Fruit fly (Drosophila melanogaster) whole organism, embryonic: Measurements from ENCODE around the gene CG4455.
A peak's percentile ranks its signal among the peaks of the same experiment; 100 is the strongest.

Source experiments
- Adf1 ChIP-seq: fragments of 200-800 bp; sonication (Bioruptor generic); IDR thresholded peaks from 2 replicates; pipeline ENCODE4 v1.3.6; 2022; ENCODE audit warnings: missing biosample characterization, missing genetic modification characterization
- Asciz ChIP-seq: fragments of 200-800 bp; sonication (Bioruptor generic); optimal IDR thresholded peaks from 2 replicates; lab custom pipeline; 2017; ENCODE audit warnings: missing biosample characterization, mild to moderate bottlenecking, missing genetic modification characterization, missing genetic modification reagents
- CG11695 ChIP-seq: fragments of 200-800 bp; sonication (Bioruptor generic); IDR thresholded peaks from 3 replicates; pipeline ENCODE4 v1.3.6; 2022; ENCODE audit warnings: missing biosample characterization, missing genetic modification characterization
- CG12391 ChIP-seq: fragments of 200-800 bp; sonication (Bioruptor generic); optimal IDR thresholded peaks from 3 replicates; lab custom pipeline; 2018; ENCODE audit warnings: missing biosample characterization, mild to moderate bottlenecking, missing genetic modification characterization, moderate library complexity
- CG12942 ChIP-seq: fragments of 200-800 bp; sonication (Bioruptor generic); optimal IDR thresholded peaks from 3 replicates; lab custom pipeline; 2016; ENCODE audit warnings: missing biosample characterization, missing genetic modification characterization
- CG14014 ChIP-seq: fragments of 200-800 bp; sonication (Bioruptor generic); IDR thresholded peaks from 2 replicates; pipeline ENCODE4 v1.3.6; 2022; ENCODE audit warnings: missing biosample characterization, missing genetic modification characterization
- CG16863 ChIP-seq: fragments of 200-800 bp; sonication (Bioruptor generic); optimal IDR thresholded peaks from 3 replicates; lab custom pipeline; 2016; ENCODE audit warnings: missing biosample characterization, missing genetic modification characterization
- CG17328 ChIP-seq: fragments of 200-800 bp; sonication (Bioruptor generic); IDR thresholded peaks from 2 replicates; pipeline ENCODE4 v1.3.6; 2022; ENCODE audit warnings: missing biosample characterization, missing genetic modification characterization
- CG17802 ChIP-seq: fragments of 200-800 bp; sonication (Bioruptor generic); optimal IDR thresholded peaks from 2 replicates; lab custom pipeline; 2018; ENCODE audit warnings: missing biosample characterization, mild to moderate bottlenecking, missing genetic modification characterization, moderate library complexity
- CG17829 ChIP-seq: fragments of 200-800 bp; optimal IDR thresholded peaks from 2 replicates; lab custom pipeline; 2019; ENCODE audit warnings: missing biosample characterization, mild to moderate bottlenecking, missing genetic modification characterization, moderate library complexity
- CG2678 ChIP-seq: fragments of 200-800 bp; sonication (Bioruptor generic); optimal IDR thresholded peaks from 3 replicates; lab custom pipeline; 2019; ENCODE audit warnings: missing biosample characterization, mild to moderate bottlenecking, missing genetic modification characterization, moderate library complexity
- CG30403 ChIP-seq: fragments of 200-800 bp; sonication (Bioruptor generic); optimal IDR thresholded peaks from 3 replicates; lab custom pipeline; 2016; ENCODE audit warnings: missing biosample characterization, missing genetic modification characterization
- CG33557 ChIP-seq: fragments of 200-800 bp; sonication (Bioruptor generic); optimal IDR thresholded peaks from 2 replicates; lab custom pipeline; 2019; ENCODE audit warnings: missing biosample characterization, mild to moderate bottlenecking, missing genetic modification characterization, moderate library complexity
- CG3847 ChIP-seq: fragments of 200-800 bp; sonication (Bioruptor generic); IDR thresholded peaks from 2 replicates; pipeline ENCODE4 v1.3.6; 2022; ENCODE audit warnings: missing biosample characterization, missing genetic modification characterization
- CG6272 ChIP-seq: fragments of 200-800 bp; sonication (Bioruptor generic); IDR thresholded peaks from 2 replicates; pipeline ENCODE4 v1.3.6; 2022; ENCODE audit warnings: missing biosample characterization, missing genetic modification characterization
- CG7357 ChIP-seq: fragments of 200-800 bp; sonication (Bioruptor generic); IDR thresholded peaks from 3 replicates; pipeline ENCODE4 v1.3.6; 2022; ENCODE audit warnings: missing biosample characterization, missing genetic modification characterization
- CG9215 ChIP-seq: fragments of 200-800 bp; sonication (Bioruptor generic); IDR thresholded peaks from 2 replicates; pipeline ENCODE4 v1.3.6; 2022; ENCODE audit warnings: missing biosample characterization, missing genetic modification characterization
- CG9817 ChIP-seq: fragments of 200-800 bp; sonication (Bioruptor generic); optimal IDR thresholded peaks from 2 replicates; lab custom pipeline; 2018; ENCODE audit warnings: missing biosample characterization, mild to moderate bottlenecking, missing genetic modification characterization, moderate library complexity
- CG9932 ChIP-seq: fragments of 200-800 bp; sonication (Bioruptor generic); IDR thresholded peaks from 2 replicates; pipeline ENCODE4 v1.3.6; 2022; ENCODE audit warnings: missing biosample characterization, missing genetic modification characterization
- CkIIα-i1 ChIP-seq: fragments of 200-800 bp; sonication (Bioruptor generic); IDR thresholded peaks from 2 replicates; pipeline ENCODE4 v1.3.6; 2022; ENCODE audit warnings: missing biosample characterization, missing genetic modification characterization
- D19A ChIP-seq: fragments of 200-800 bp; optimal IDR thresholded peaks from 3 replicates; lab custom pipeline; 2019; ENCODE audit warnings: missing biosample characterization, mild to moderate bottlenecking, missing genetic modification characterization, moderate library complexity
- Eip74EF ChIP-seq, 2 experiments: fragments of 200-800 bp in 1 of 2; fragments of >200 bp in 1 of 2; sonication (Bioruptor generic) in 1 of 2; optimal IDR thresholded peaks; 2 replicates each; lab custom pipeline; 2017 to 2019; ENCODE audit warnings: missing biosample characterization in 2 of 2, missing genetic modification characterization in 2 of 2, mild to moderate bottlenecking in 1 of 2, moderate library complexity in 1 of 2
- Ets65A ChIP-seq: fragments of 200-800 bp; sonication (Bioruptor generic); peaks from one replicate; lab custom pipeline; 2016; ENCODE audit warnings: missing biosample characterization, missing genetic modification characterization
- HmgZ ChIP-seq: fragments of 200-800 bp; sonication (Bioruptor generic); optimal IDR thresholded peaks from 2 replicates; lab custom pipeline; 2018; ENCODE audit warnings: missing biosample characterization, mild to moderate bottlenecking, missing genetic modification characterization
- Hsf ChIP-seq: fragments of 200-800 bp; sonication (Bioruptor generic); optimal IDR thresholded peaks from 3 replicates; lab custom pipeline; 2016; ENCODE audit warnings: missing biosample characterization, missing genetic modification characterization
- NFAT ChIP-seq: fragments of 200-800 bp; sonication (Bioruptor generic); IDR thresholded peaks from 2 replicates; pipeline ENCODE4 v1.3.6; 2022; ENCODE audit warnings: missing biosample characterization, missing genetic modification characterization
- Oli ChIP-seq: fragments of 200-800 bp; sonication (Bioruptor generic); optimal IDR thresholded peaks from 2 replicates; lab custom pipeline; 2018; ENCODE audit warnings: missing biosample characterization, mild to moderate bottlenecking, missing genetic modification characterization, moderate library complexity
- Scr ChIP-seq: fragments of 200-800 bp; sonication (Bioruptor generic); IDR thresholded peaks from 2 replicates; pipeline ENCODE4 v1.3.6; 2022; ENCODE audit warnings: missing biosample characterization, missing genetic modification characterization; ENCODE audit not compliant: partially characterized antibody
- Sry-β ChIP-seq: fragments of 200-800 bp; sonication (Bioruptor generic); optimal IDR thresholded peaks from 2 replicates; lab custom pipeline; 2018; ENCODE audit warnings: missing biosample characterization, mild to moderate bottlenecking, missing genetic modification characterization, moderate library complexity
- Ssrp ChIP-seq: fragments of 200-800 bp; sonication (Bioruptor generic); optimal IDR thresholded peaks from 2 replicates; lab custom pipeline; 2018; ENCODE audit warnings: missing biosample characterization, mild to moderate bottlenecking, missing genetic modification characterization, moderate library complexity
- Xbp1 ChIP-seq: fragments of 200-800 bp; sonication (Bioruptor generic); optimal IDR thresholded peaks from 3 replicates; lab custom pipeline; 2016; ENCODE audit warnings: missing biosample characterization, mild to moderate bottlenecking, missing genetic modification characterization
- crp ChIP-seq, 2 experiments: fragments of 200-800 bp; sonication (Bioruptor generic); optimal IDR thresholded peaks; 2 replicates in 1 of 2; 3 replicates in 1 of 2; lab custom pipeline; 2017; ENCODE audit warnings: missing biosample characterization in 2 of 2, missing genetic modification characterization in 2 of 2, mild to moderate bottlenecking in 1 of 2, moderate library complexity in 1 of 2
- eyg ChIP-seq: fragments of 200-800 bp; sonication (Bioruptor generic); optimal IDR thresholded peaks from 3 replicates; lab custom pipeline; 2016; ENCODE audit warnings: missing biosample characterization, missing genetic modification characterization
- fd3F ChIP-seq: fragments of 200-800 bp; sonication (Bioruptor generic); optimal IDR thresholded peaks from 2 replicates; lab custom pipeline; 2018; ENCODE audit warnings: missing biosample characterization, mild to moderate bottlenecking, missing genetic modification characterization, moderate library complexity
- ftz-f1 ChIP-seq: fragments of 200-800 bp; sonication (Bioruptor generic); optimal IDR thresholded peaks from 2 replicates; lab custom pipeline; 2016; ENCODE audit warnings: missing biosample characterization, missing genetic modification characterization
- gt ChIP-seq: fragments of 200-800 bp; sonication (Bioruptor generic); IDR thresholded peaks from 2 replicates; pipeline ENCODE4 v1.3.6; 2022; ENCODE audit warnings: missing biosample characterization, missing genetic modification characterization
- her ChIP-seq: fragments of 200-800 bp; sonication (Bioruptor generic); optimal IDR thresholded peaks from 2 replicates; lab custom pipeline; 2016; ENCODE audit warnings: missing biosample characterization, missing genetic modification characterization
- kay ChIP-seq: fragments of 200-800 bp; sonication (Bioruptor generic); optimal IDR thresholded peaks from 2 replicates; lab custom pipeline; 2016; ENCODE audit warnings: missing biosample characterization, missing genetic modification characterization
- lab ChIP-seq: fragments of 200-800 bp; sonication (Bioruptor generic); optimal IDR thresholded peaks from 3 replicates; lab custom pipeline; 2017; ENCODE audit warnings: missing biosample characterization, missing genetic modification characterization, mild to moderate bottlenecking, moderate library complexity, missing genetic modification reagents
- lilli ChIP-seq: fragments of 200-800 bp; sonication (Bioruptor generic); optimal IDR thresholded peaks from 3 replicates; lab custom pipeline; 2016; ENCODE audit warnings: missing biosample characterization, missing genetic modification characterization
- lov ChIP-seq, 2 experiments: fragments of 200-800 bp in 1 of 2; fragments of >200 bp in 1 of 2; sonication (Bioruptor generic) in 1 of 2; IDR thresholded peaks in 1 of 2; optimal IDR thresholded peaks in 1 of 2; 2 replicates in 1 of 2; 3 replicates in 1 of 2; pipeline versions ENCODE4 v1.3.6 to Lab custom; 2017 to 2022; ENCODE audit warnings: missing biosample characterization in 1 of 2, missing genetic modification characterization in 1 of 2
- luna ChIP-seq: fragments of 200-800 bp; sonication (Bioruptor generic); optimal IDR thresholded peaks from 2 replicates; lab custom pipeline; 2016; ENCODE audit warnings: missing biosample characterization, missing genetic modification characterization
- otp ChIP-seq: fragments of 200-800 bp; sonication (Bioruptor generic); IDR thresholded peaks from 3 replicates; pipeline ENCODE4, ENCODE4 v1.3.6; 2022; ENCODE audit warnings: missing biosample characterization, missing genetic modification characterization
- pzg ChIP-seq: fragments of 200-800 bp; sonication (Bioruptor generic); optimal IDR thresholded peaks from 3 replicates; lab custom pipeline; 2018; ENCODE audit warnings: missing biosample characterization, mild to moderate bottlenecking, missing genetic modification characterization, moderate library complexity
- rib ChIP-seq: fragments of 200-800 bp; sonication (Bioruptor generic); IDR thresholded peaks from 2 replicates; pipeline ENCODE4 v1.3.6; 2022; ENCODE audit warnings: missing biosample characterization, missing genetic modification characterization
- seq ChIP-seq: fragments of 200-800 bp; sonication (Bioruptor generic); IDR thresholded peaks from 2 replicates; pipeline ENCODE4 v1.3.6; 2022; ENCODE audit warnings: missing biosample characterization, missing genetic modification characterization
- sima ChIP-seq: fragments of 200-800 bp; sonication (Bioruptor generic); optimal IDR thresholded peaks from 2 replicates; lab custom pipeline; 2016; ENCODE audit warnings: missing biosample characterization, missing genetic modification characterization
- sr ChIP-seq: fragments of 200-800 bp; sonication (Bioruptor generic); IDR thresholded peaks from 3 replicates; pipeline ENCODE4 v1.3.6; 2022; ENCODE audit warnings: missing biosample characterization, missing genetic modification characterization
- ssp ChIP-seq: fragments of 200-800 bp; sonication (Bioruptor generic); IDR thresholded peaks from 2 replicates; pipeline ENCODE4 v1.3.6; 2022; ENCODE audit warnings: missing biosample characterization, missing genetic modification characterization
- tna ChIP-seq: fragments of 200-800 bp; sonication (Bioruptor generic); IDR thresholded peaks from 2 replicates; pipeline ENCODE4 v1.3.6; 2022; ENCODE audit warnings: missing biosample characterization, missing genetic modification characterization; ENCODE audit not compliant: partially characterized antibody

The CG4455 gene

dm6 chr2L:16329102-16329520 is 23.6 kb upstream of the CG4455 start, which contains the start of gene mRpL4 (continued):
- TF ChIP-seq CG9932 (GFP tag; lab: Robert Waterston, UW) (peak; percentile 87), lov (optimal IDR thresholded peaks at IDR 0.05; lab: Kevin White, UChicago) (no peak), lov (GFP tag; IDR thresholded peaks at IDR 0.05; lab: Robert Waterston, UW) (peak; percentile 58; the same call in 1 of the 3 replicates), CG16863 (GFP tag; lab: Kevin White, UChicago) (peak; percentile 57), otp (GFP tag; lab: Robert Waterston, UW) (0 out of 3 replicates have a peak, but pooled peaks have one; percentile 33), CG12942 (GFP tag; lab: Kevin White, UChicago) (peak; percentile 78), CG2678 (tag; lab: Kevin White, UChicago) (no peak), luna (GFP tag; lab: Kevin White, UChicago) (peak; percentile 29), sima (peak; percentile 12), fd3F (peak; percentile 22), rib (GFP tag; lab: Robert Waterston, UW) (no peak), her (GFP tag; lab: Kevin White, UChicago) (peak; percentile 66), ftz-f1 (GFP tag; lab: Kevin White, UChicago) (no peak), crp (GFP tag; optimal IDR thresholded peaks at IDR 0.05; lab: Kevin White, UChicago) (peak in 1 of 2 experiments; percentile 31), Xbp1 (peak; percentile 81), sr (no peak), Sry-β (peak; percentile 49), lab (GFP tag; lab: Kevin White, UChicago) (no peak), CG11695 (GFP tag; lab: Robert Waterston, UW) (0 out of 3 replicates have a peak, but pooled peaks have one; percentile 32), Ets65A (no peak), CG9215 (GFP tag; lab: Robert Waterston, UW) (peak; percentile 51), NFAT (peak; percentile 83), CG17829 (tag; lab: Kevin White, UChicago) (peak; percentile 80), CkIIα-i1 (no peak), HmgZ (tag; lab: Kevin White, UChicago) (peak; percentile 81), CG6272 (GFP tag; lab: Robert Waterston, UW) (peak; percentile 74), CG14014 (peak; percentile 55), Scr (peak; percentile 99), ssp (GFP tag; lab: Robert Waterston, UW) (no peak), Eip74EF (GFP tag; optimal IDR thresholded peaks at IDR 0.05; lab: Kevin White, UChicago) (no peak), gt (GFP tag; lab: Robert Waterston, UW) (no peak), CG7357 (GFP tag; lab: Robert Waterston, UW) (no peak), D19A (tag; lab: Kevin White, UChicago) (peak; percentile 37), CG12391 (tag; lab: Kevin White, UChicago) (peak; percentile 72), kay (peak; percentile 69), seq (GFP tag; lab: Robert Waterston, UW) (no peak), CG9817 (tag; lab: Kevin White, UChicago) (peak; percentile 54), Adf1 (no peak), tna (GFP tag; lab: Robert Waterston, UW) (peak; percentile 99), CG30403 (peak; percentile 83), lilli (GFP tag; lab: Kevin White, UChicago) (peak; percentile 87), CG17328 (GFP tag; lab: Robert Waterston, UW) (peak; percentile 50; the same call in 1 of the 2 replicates), CG33557 (GFP tag; lab: Kevin White, UChicago) (peak; percentile 4), Oli (tag; lab: Kevin White, UChicago) (peak; percentile 17), Asciz (GFP tag; lab: Kevin White, UChicago) (no peak), Ssrp (tag; lab: Kevin White, UChicago) (peak; percentile 42), eyg (GFP tag; lab: Kevin White, UChicago) (no peak), CG3847 (GFP tag; lab: Robert Waterston, UW) (peak; percentile 66), CG17802 (tag; lab: Kevin White, UChicago) (peak; percentile 53), pzg (peak; percentile 82), Hsf (GFP tag; lab: Kevin White, UChicago) (peak; percentile 81)
